Worm (Caenorhabditis elegans) whole organism, late embryonic: Measurements from ENCODE around the gene prk-2.

Source experiments
- ama-1 ChIP-seq: fragments of 150-350 bp; optimal IDR thresholded peaks from 2 replicates; lab custom pipeline; 2014
- ceh-31 ChIP-seq: sonication (generic microtip); optimal IDR thresholded peaks from 2 replicates; lab custom pipeline; 2016; ENCODE audit warnings: missing genetic modification characterization, missing compliant biosample characterization
- ceh-48 ChIP-seq: sonication (generic microtip); optimal IDR thresholded peaks from 2 replicates; lab custom pipeline; 2016; ENCODE audit warnings: missing genetic modification characterization, inconsistent platforms, missing compliant biosample characterization
- dmd-4 ChIP-seq: sonication (generic microtip); optimal IDR thresholded peaks from 2 replicates; lab custom pipeline; 2016; ENCODE audit warnings: borderline replicate concordance, missing genetic modification characterization, missing compliant biosample characterization
- elt-4 ChIP-seq: sonication (generic microtip); optimal IDR thresholded peaks from 2 replicates; lab custom pipeline; 2016; ENCODE audit warnings: missing genetic modification characterization, missing compliant biosample characterization
- ets-4 ChIP-seq: sonication (generic microtip); optimal IDR thresholded peaks from 2 replicates; lab custom pipeline; 2016; ENCODE audit warnings: missing genetic modification characterization, missing compliant biosample characterization
- fkh-10 ChIP-seq: fragments of 150-350 bp; optimal IDR thresholded peaks from 2 replicates; lab custom pipeline; 2014; ENCODE audit warnings: missing biosample characterization, missing genetic modification reagents, missing genetic modification characterization
- nhr-11 ChIP-seq: fragments of 150-350 bp; optimal IDR thresholded peaks from 2 replicates; lab custom pipeline; 2014; ENCODE audit warnings: missing biosample characterization, missing genetic modification characterization
- pha-4 ChIP-seq: fragments of 150-350 bp; optimal IDR thresholded peaks from 2 replicates; lab custom pipeline; 2018; ENCODE audit warnings: missing biosample characterization, missing genetic modification reagents, missing genetic modification characterization
- pqm-1 ChIP-seq: sonication (generic microtip); optimal IDR thresholded peaks from 2 replicates; lab custom pipeline; 2016; ENCODE audit warnings: missing genetic modification characterization, missing compliant biosample characterization
- ref-2 ChIP-seq: sonication (generic microtip); optimal IDR thresholded peaks from 2 replicates; lab custom pipeline; 2016; ENCODE audit warnings: missing genetic modification characterization, missing compliant biosample characterization

DNA sequence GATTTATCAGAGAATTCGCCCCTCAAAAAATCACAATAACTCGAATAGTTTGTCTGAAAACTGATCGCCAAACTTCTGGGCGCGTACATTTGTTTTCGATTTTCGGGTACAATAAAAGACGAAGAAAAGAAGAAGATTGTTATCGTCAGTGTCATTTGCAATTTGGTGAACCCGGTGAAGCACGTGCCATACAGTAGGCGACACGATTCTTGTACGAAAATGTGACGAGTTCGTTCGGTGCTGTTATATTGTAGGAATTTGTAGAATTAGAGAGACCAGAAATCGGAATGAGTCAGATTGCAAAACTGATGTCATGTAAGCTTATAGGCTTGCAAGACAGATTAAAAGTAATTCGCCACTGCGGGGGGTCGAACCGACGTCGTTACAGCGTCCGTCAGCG is 2.2 kb downstream of the prk-2 start:
- no peak for TF ChIP-seq nhr-11 (tag; lab: Kevin White, UChicago)
- TF ChIP-seq ama-1 = no peak
- TF ChIP-seq fkh-10 (GFP tag; lab: Kevin White, UChicago) = no peak
- no peak for TF ChIP-seq ceh-31 (tag; lab: Kevin White, UChicago)
- TF ChIP-seq ref-2 = no peak
- TF ChIP-seq ceh-48 (tag; lab: Kevin White, UChicago) = no peak
- no peak for TF ChIP-seq dmd-4
- no peak for TF ChIP-seq pqm-1 (tag; lab: Kevin White, UChicago)
- TF ChIP-seq ets-4 (tag; lab: Kevin White, UChicago) = no peak
- TF ChIP-seq pha-4 (tag; lab: Kevin White, UChicago) = no peak
- no peak for TF ChIP-seq elt-4 (tag; lab: Kevin White, UChicago)
